Fruit fly (Drosophila melanogaster) whole organism, pupa: ENCODE data around the gene CG18473.
A peak's percentile ranks its signal among the peaks of the same experiment; 100 is the strongest.

Source experiments
- CG10348 ChIP-seq: fragments of 200-800 bp; sonication (Bioruptor generic); IDR thresholded peaks from 2 replicates; pipeline ENCODE4 v1.3.6; 2022; ENCODE audit warnings: missing biosample characterization, missing genetic modification characterization
- CG12605 ChIP-seq: fragments of 200-800 bp; sonication (Bioruptor generic); IDR thresholded peaks from 2 replicates; pipeline ENCODE4 v1.3.6; 2022; ENCODE audit warnings: missing biosample characterization, missing genetic modification characterization
- CG13204 ChIP-seq: fragments of 200-800 bp; sonication (Bioruptor generic); optimal IDR thresholded peaks from 2 replicates; lab custom pipeline; 2018; ENCODE audit warnings: missing biosample characterization, mild to moderate bottlenecking, missing genetic modification characterization, moderate library complexity
- CG14655 ChIP-seq: fragments of 200-800 bp; sonication (Bioruptor generic); optimal IDR thresholded peaks from 3 replicates; lab custom pipeline; 2017; ENCODE audit warnings: mild to moderate bottlenecking, missing biosample characterization, missing genetic modification reagents, missing genetic modification characterization
- CG15710 ChIP-seq: fragments of 200-800 bp; sonication (Bioruptor generic); optimal IDR thresholded peaks from 2 replicates; lab custom pipeline; 2018; ENCODE audit warnings: missing biosample characterization, mild to moderate bottlenecking, missing genetic modification characterization, moderate library complexity
- CG17806 ChIP-seq: fragments of 200-800 bp; sonication (Bioruptor generic); optimal IDR thresholded peaks from 2 replicates; lab custom pipeline; 2018; ENCODE audit warnings: missing biosample characterization, mild to moderate bottlenecking, missing genetic modification characterization, moderate library complexity
- CG32121 ChIP-seq: fragments of 200-800 bp; sonication (Bioruptor generic); IDR thresholded peaks from 2 replicates; pipeline ENCODE4 v1.3.6; 2022; ENCODE audit warnings: missing biosample characterization, missing genetic modification characterization
- CG34367 ChIP-seq: fragments of 200-800 bp; sonication (Bioruptor generic); optimal IDR thresholded peaks from 2 replicates; lab custom pipeline; 2018; ENCODE audit warnings: missing biosample characterization, mild to moderate bottlenecking, missing genetic modification characterization
- CG4496 ChIP-seq: fragments of 200-800 bp; sonication (Bioruptor generic); IDR thresholded peaks from 3 replicates; pipeline ENCODE4 v1.3.6; 2022; ENCODE audit warnings: missing biosample characterization, missing genetic modification characterization
- CG8159 ChIP-seq: fragments of 200-800 bp; sonication (Bioruptor generic); optimal IDR thresholded peaks from 3 replicates; lab custom pipeline; 2018; ENCODE audit warnings: missing biosample characterization, mild to moderate bottlenecking, missing genetic modification characterization, moderate library complexity
- CG8301 ChIP-seq: fragments of 200-800 bp; sonication (Bioruptor generic); optimal IDR thresholded peaks from 2 replicates; lab custom pipeline; 2018; ENCODE audit warnings: missing biosample characterization, mild to moderate bottlenecking, missing genetic modification characterization
- CG9948 ChIP-seq: fragments of 200-800 bp; sonication (Bioruptor generic); optimal IDR thresholded peaks from 2 replicates; lab custom pipeline; 2018; ENCODE audit warnings: missing biosample characterization, mild to moderate bottlenecking, missing genetic modification characterization, moderate library complexity
- D1 ChIP-seq: fragments of 200-800 bp; sonication (Bioruptor generic); optimal IDR thresholded peaks from 2 replicates; lab custom pipeline; 2018; ENCODE audit warnings: missing biosample characterization, mild to moderate bottlenecking, missing genetic modification characterization, moderate library complexity
- EcR ChIP-seq: fragments of 200-800 bp; sonication (Bioruptor generic); optimal IDR thresholded peaks from 3 replicates; lab custom pipeline; 2019; ENCODE audit warnings: missing biosample characterization, missing genetic modification characterization, mild to moderate bottlenecking, moderate library complexity, missing genetic modification reagents
- Ets98B ChIP-seq: fragments of 200-800 bp; sonication (Bioruptor generic); IDR thresholded peaks from 2 replicates; pipeline ENCODE4 v1.3.6; 2022; ENCODE audit warnings: missing biosample characterization, missing genetic modification characterization
- Pif1A ChIP-seq: fragments of 200-800 bp; sonication (Bioruptor generic); optimal IDR thresholded peaks from 3 replicates; lab custom pipeline; 2016; ENCODE audit warnings: missing biosample characterization, missing genetic modification characterization
- Pif1B ChIP-seq: fragments of 200-800 bp; sonication (Bioruptor generic); optimal IDR thresholded peaks from 3 replicates; lab custom pipeline; 2016; ENCODE audit warnings: missing biosample characterization, missing genetic modification characterization
- Snoo ChIP-seq: fragments of 200-800 bp; sonication (Bioruptor generic); optimal IDR thresholded peaks from 3 replicates; lab custom pipeline; 2017; ENCODE audit warnings: missing biosample characterization, mild to moderate bottlenecking, missing genetic modification characterization, inconsistent platforms
- fd96Ca ChIP-seq: fragments of 200-800 bp; sonication (Bioruptor generic); IDR thresholded peaks from 3 replicates; pipeline ENCODE4 v1.3.6; 2022; ENCODE audit warnings: missing biosample characterization, missing genetic modification characterization
- gl ChIP-seq: fragments of 200-800 bp; sonication (Bioruptor generic); optimal IDR thresholded peaks from 2 replicates; lab custom pipeline; 2018; ENCODE audit warnings: missing biosample characterization, mild to moderate bottlenecking, missing genetic modification characterization
- rn ChIP-seq: fragments of 200-800 bp; sonication (Bioruptor generic); IDR thresholded peaks from 2 replicates; pipeline ENCODE4 v1.3.6; 2022; ENCODE audit warnings: missing biosample characterization, missing genetic modification characterization

CG18473 gene

DNA sequence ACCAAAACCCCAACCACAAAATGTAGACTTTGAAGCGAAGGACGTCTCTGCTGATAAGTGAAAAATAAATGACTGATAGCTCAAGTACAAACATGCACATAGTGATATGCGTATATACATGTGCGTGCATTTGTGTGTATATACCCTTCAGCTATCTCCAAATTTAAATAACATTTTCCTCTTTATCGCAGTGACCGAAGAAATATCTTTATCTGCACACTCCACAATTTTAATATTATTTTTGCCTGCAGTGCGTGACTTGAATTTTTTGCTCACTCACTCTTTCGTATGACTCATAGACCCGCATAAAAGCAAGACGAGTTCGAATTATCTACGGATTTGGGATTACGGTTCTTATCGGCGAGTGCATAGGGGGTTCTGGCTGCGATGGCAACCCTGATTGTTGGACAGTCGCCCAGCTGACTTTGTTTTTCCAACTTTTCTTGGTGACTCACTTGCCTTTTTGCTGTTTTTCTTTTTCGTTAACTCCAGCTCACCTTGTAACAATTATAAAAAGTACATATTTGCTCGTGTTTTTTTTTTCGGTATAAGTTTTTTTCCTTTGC, 20.0 kb upstream of the CG18473 start:
- TF ChIP-seq Pif1B (GFP tag; lab: Kevin White, UChicago) (no peak), CG4496 (GFP tag; lab: Robert Waterston, UW) (no peak), gl (tag; lab: Kevin White, UChicago) (no peak), Ets98B (GFP tag; lab: Robert Waterston, UW) (no peak), CG12605 (GFP tag; lab: Robert Waterston, UW) (no peak), CG10348 (no peak), CG32121 (GFP tag; lab: Robert Waterston, UW) (no peak), CG17806 (no peak), CG13204 (no peak), Pif1A (no peak), EcR (GFP tag; lab: Kevin White, UChicago) (no peak)

dm6 chr3R:9343645-9344044, 19.5 kb upstream of the CG18473 start:
- TF ChIP-seq Pif1B (GFP tag; lab: Kevin White, UChicago): no peak
- TF ChIP-seq gl (tag; lab: Kevin White, UChicago): no peak
- no peak for TF ChIP-seq CG32121 (GFP tag; lab: Robert Waterston, UW)
- TF ChIP-seq CG15710 (tag; lab: Kevin White, UChicago): no peak
- no peak for TF ChIP-seq CG8159 (tag; lab: Kevin White, UChicago)
- TF ChIP-seq CG4496 (GFP tag; lab: Robert Waterston, UW): no peak
- TF ChIP-seq Snoo (tag; lab: Kevin White, UChicago): no peak
- TF ChIP-seq CG8301 (tag; lab: Kevin White, UChicago): no peak
- TF ChIP-seq CG12605 (GFP tag; lab: Robert Waterston, UW): no peak
- TF ChIP-seq Ets98B (GFP tag; lab: Robert Waterston, UW): no peak

DNA sequence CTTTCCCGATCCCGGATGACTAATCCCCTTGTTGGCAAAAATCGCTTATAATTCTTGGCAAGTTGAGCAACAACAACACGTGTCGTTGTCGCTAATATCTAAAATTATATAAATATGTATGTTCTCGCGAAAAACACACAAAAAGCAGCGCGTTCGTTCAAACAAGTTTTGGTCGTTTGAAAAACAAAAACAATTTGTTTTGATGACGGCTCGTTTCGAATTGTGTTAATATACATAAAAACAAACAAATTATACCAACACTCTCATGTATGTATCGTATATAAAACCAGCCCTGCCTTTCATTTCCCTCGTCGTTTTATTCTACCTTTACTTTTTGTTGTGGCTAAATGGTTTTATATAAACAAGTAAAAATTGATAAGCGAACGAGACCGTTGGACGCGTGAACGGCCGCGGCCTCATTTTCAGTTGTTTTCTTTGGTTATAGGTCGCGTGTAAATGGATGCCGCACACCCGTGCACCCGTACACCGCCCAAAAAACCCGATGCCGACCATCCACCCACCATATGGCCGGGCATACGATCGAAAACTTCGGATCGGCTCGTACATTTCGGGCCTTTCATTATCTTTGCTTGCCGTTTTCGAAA, 18.8 kb upstream of the CG18473 start:
- no peak for TF ChIP-seq CG8301 (tag; lab: Kevin White, UChicago)
- TF ChIP-seq CG17806: no peak
- no peak for TF ChIP-seq Pif1B (GFP tag; lab: Kevin White, UChicago)
- TF ChIP-seq EcR (GFP tag; lab: Kevin White, UChicago): peak; percentile 59
- no peak for TF ChIP-seq Ets98B (GFP tag; lab: Robert Waterston, UW)
- no peak for TF ChIP-seq CG15710 (tag; lab: Kevin White, UChicago)
- peak; percentile 21; the same call in 1 of the 3 replicates for TF ChIP-seq CG4496 (GFP tag; lab: Robert Waterston, UW)
- no peak for TF ChIP-seq CG34367 (tag; lab: Kevin White, UChicago)
- peak; percentile 19; the same call in 1 of the 3 replicates for TF ChIP-seq fd96Ca (GFP tag; lab: Robert Waterston, UW)
- TF ChIP-seq CG32121 (GFP tag; lab: Robert Waterston, UW): peak; percentile 40; the same call in 1 of the 2 replicates
- TF ChIP-seq CG10348: no peak
- TF ChIP-seq D1 (tag; lab: Kevin White, UChicago): no peak
- TF ChIP-seq CG13204: no peak
- TF ChIP-seq Pif1A: no peak

dm6 chr3R:9344791-9345208, 18.3 kb upstream of the CG18473 start:
- peak; percentile 42 for TF ChIP-seq CG14655
- TF ChIP-seq Pif1A: peak; percentile 25
- no peak for TF ChIP-seq CG10348
- TF ChIP-seq D1 (tag; lab: Kevin White, UChicago): no peak
- TF ChIP-seq CG12605 (GFP tag; lab: Robert Waterston, UW): 0 out of 2 replicates have a peak, but pooled peaks have one; percentile 10
- peak; percentile 21 for TF ChIP-seq CG8301 (tag; lab: Kevin White, UChicago)
- peak; percentile 7; the same call in 1 of the 3 replicates for TF ChIP-seq CG4496 (GFP tag; lab: Robert Waterston, UW)
- no peak for TF ChIP-seq CG13204
- 0 out of 3 replicates have a peak, but pooled peaks have one; percentile 5 for TF ChIP-seq fd96Ca (GFP tag; lab: Robert Waterston, UW)

DNA sequence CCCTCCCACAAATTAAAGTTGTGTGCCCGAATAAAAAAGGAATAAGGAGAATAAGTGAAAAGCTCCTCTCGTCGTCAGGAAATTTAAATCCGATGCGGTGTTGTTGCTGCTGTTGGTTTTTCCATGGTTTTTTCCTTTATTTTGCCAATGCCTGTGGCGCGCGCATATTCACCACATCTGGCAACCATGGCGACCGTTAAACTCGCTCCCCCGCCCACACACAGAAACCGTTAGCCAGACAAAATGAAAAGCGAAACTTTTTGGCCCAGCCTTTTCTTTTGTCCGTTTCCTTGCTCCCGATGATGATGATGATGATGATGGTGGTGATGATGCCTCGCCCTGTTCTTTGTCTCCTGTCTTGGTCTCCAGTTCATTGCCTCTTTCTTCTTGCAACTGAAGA, 17.2 kb upstream of the CG18473 start:
- TF ChIP-seq Snoo (tag; lab: Kevin White, UChicago) (peak; percentile 8), CG4496 (GFP tag; lab: Robert Waterston, UW) (peak; percentile 33; the same call in 1 of the 3 replicates), EcR (GFP tag; lab: Kevin White, UChicago) (peak; percentile 86), CG32121 (GFP tag; lab: Robert Waterston, UW) (no peak), fd96Ca (GFP tag; lab: Robert Waterston, UW) (peak; percentile 20; the same call in 1 of the 3 replicates), CG14655 (no peak)
- TF ChIP-seq, all 21 proteins: peak for 4

DNA sequence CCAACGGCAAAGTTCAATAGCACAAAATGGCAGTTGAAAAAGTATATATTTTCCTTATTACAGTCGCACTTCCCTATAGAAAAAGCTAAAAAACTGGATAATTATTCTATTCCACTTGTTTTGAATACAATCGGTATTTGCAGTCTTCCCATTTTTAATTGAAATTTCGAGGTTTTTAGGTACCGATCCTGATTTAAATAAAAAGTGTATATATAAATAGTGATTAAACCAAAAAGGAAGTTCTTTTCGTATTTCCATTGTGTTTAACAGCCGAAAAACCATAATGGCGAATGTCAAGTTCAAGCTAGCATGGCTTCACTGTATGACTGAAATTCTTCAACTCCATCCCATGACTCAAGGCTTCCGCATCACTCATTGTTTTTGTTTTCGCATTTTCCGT, 16.6 kb upstream of the CG18473 start:
- no peak for TF ChIP-seq rn
- no peak for TF ChIP-seq CG13204
- peak; percentile 25; the same call in 1 of the 2 replicates for TF ChIP-seq CG32121 (GFP tag; lab: Robert Waterston, UW)
- peak; percentile 11 for TF ChIP-seq CG34367 (tag; lab: Kevin White, UChicago)
- TF ChIP-seq CG17806: peak; percentile 43
- TF ChIP-seq Pif1B (GFP tag; lab: Kevin White, UChicago): peak; percentile 0
- peak; percentile 64 for TF ChIP-seq CG15710 (tag; lab: Kevin White, UChicago)
- TF ChIP-seq CG8159 (tag; lab: Kevin White, UChicago): peak; percentile 41
- peak; percentile 16 for TF ChIP-seq Snoo (tag; lab: Kevin White, UChicago)
- TF ChIP-seq Pif1A: peak; percentile 0
- TF ChIP-seq CG14655: peak; percentile 61
- no peak for TF ChIP-seq D1 (tag; lab: Kevin White, UChicago)
- TF ChIP-seq EcR (GFP tag; lab: Kevin White, UChicago): no peak
- peak; percentile 44 for TF ChIP-seq CG9948 (tag; lab: Kevin White, UChicago)
- TF ChIP-seq fd96Ca (GFP tag; lab: Robert Waterston, UW): 0 out of 3 replicates have a peak, but pooled peaks have one; percentile 10
- 0 out of 2 replicates have a peak, but pooled peaks have one; percentile 20 for TF ChIP-seq Ets98B (GFP tag; lab: Robert Waterston, UW)
- TF ChIP-seq CG8301 (tag; lab: Kevin White, UChicago): peak; percentile 21
